Worm (Caenorhabditis elegans) whole organism, L2 larva: ENCODE measurements around the gene F35F10.1.

Experiments used
- F13H6.1 ChIP-seq: sonication (generic microtip); optimal IDR thresholded peaks from 2 replicates; lab custom pipeline; 2016; ENCODE audit warnings: missing genetic modification characterization, missing compliant biosample characterization
- R02D3.7 ChIP-seq: fragments of 150-350 bp; optimal IDR thresholded peaks from 2 replicates; lab custom pipeline; 2014; ENCODE audit warnings: missing biosample characterization, missing genetic modification characterization
- Y55F3AM.14 ChIP-seq: fragments of 200-800 bp; sonication (Bioruptor generic); optimal IDR thresholded peaks from 2 replicates; lab custom pipeline; 2018; ENCODE audit warnings: mild to moderate bottlenecking, missing genetic modification characterization, missing compliant biosample characterization
- ZK546.5 ChIP-seq: sonication (generic microtip); optimal IDR thresholded peaks from 2 replicates; lab custom pipeline; 2017; ENCODE audit warnings: missing biosample characterization, missing genetic modification characterization
- alr-1 ChIP-seq: fragments of 150-350 bp; optimal IDR thresholded peaks from 2 replicates; lab custom pipeline; 2014; ENCODE audit warnings: missing biosample characterization, missing genetic modification characterization
- ama-1 ChIP-seq: fragments of 150-350 bp; optimal IDR thresholded peaks from 2 replicates; lab custom pipeline; 2018; ENCODE audit warnings: inconsistent platforms
- blmp-1 ChIP-seq: sonication (generic microtip); optimal IDR thresholded peaks from 2 replicates; lab custom pipeline; 2017; ENCODE audit warnings: missing genetic modification characterization, mild to moderate bottlenecking, missing compliant biosample characterization, antibody characterized with exemption, moderate library complexity; ENCODE audit not compliant: insufficient read depth
- ceh-16 ChIP-seq: fragments of 150-350 bp; optimal IDR thresholded peaks from 2 replicates; lab custom pipeline; 2014; ENCODE audit warnings: missing biosample characterization, missing genetic modification characterization
- ceh-82 ChIP-seq: fragments of 150-350 bp; optimal IDR thresholded peaks from 2 replicates; lab custom pipeline; 2014; ENCODE audit warnings: missing biosample characterization, missing genetic modification characterization
- dmd-4 ChIP-seq: sonication (generic microtip); optimal IDR thresholded peaks from 2 replicates; lab custom pipeline; 2017; ENCODE audit warnings: missing biosample characterization, missing genetic modification characterization
- elt-1 ChIP-seq: fragments of 150-350 bp; optimal IDR thresholded peaks from 2 replicates; lab custom pipeline; 2014; ENCODE audit warnings: missing biosample characterization, missing genetic modification characterization
- lin-11 ChIP-seq: fragments of 150-350 bp; sonication (generic microtip); optimal IDR thresholded peaks from 2 replicates; lab custom pipeline; 2014; ENCODE audit warnings: missing biosample characterization, missing genetic modification characterization, inconsistent platforms, mixed read lengths
- lin-39 ChIP-seq: fragments of 150-350 bp; optimal IDR thresholded peaks from 2 replicates; lab custom pipeline; 2014; ENCODE audit warnings: missing biosample characterization, missing genetic modification reagents, missing genetic modification characterization
- lsy-2 ChIP-seq, 2 experiments: fragments of 150-350 bp in 1 of 2; sonication (generic microtip) in 1 of 2; optimal IDR thresholded peaks; 2 replicates each; lab custom pipeline; 2014 to 2017; ENCODE audit warnings: missing biosample characterization in 2 of 2, missing genetic modification characterization in 2 of 2
- mbf-1 ChIP-seq: sonication (generic microtip); optimal IDR thresholded peaks from 2 replicates; lab custom pipeline; 2017; ENCODE audit warnings: missing biosample characterization, missing genetic modification characterization
- mdl-1 ChIP-seq, 2 experiments: fragments of 150-350 bp in 1 of 2; sonication (generic microtip) in 1 of 2; optimal IDR thresholded peaks; 2 replicates each; lab custom pipeline; 2017; ENCODE audit warnings: missing biosample characterization in 2 of 2, missing genetic modification characterization in 2 of 2
- nhr-129 ChIP-seq: fragments of 150-350 bp; optimal IDR thresholded peaks from 2 replicates; lab custom pipeline; 2014; ENCODE audit warnings: missing biosample characterization, missing genetic modification characterization
- nhr-21 ChIP-seq: fragments of 150-350 bp; optimal IDR thresholded peaks from 2 replicates; lab custom pipeline; 2014; ENCODE audit warnings: missing biosample characterization, missing genetic modification characterization
- nhr-23 ChIP-seq: fragments of 150-350 bp; optimal IDR thresholded peaks from 2 replicates; lab custom pipeline; 2014; ENCODE audit warnings: missing biosample characterization, missing genetic modification reagents, missing genetic modification characterization
- nhr-6 ChIP-seq: fragments of 150-350 bp; optimal IDR thresholded peaks from 2 replicates; lab custom pipeline; 2014; ENCODE audit warnings: missing biosample characterization, missing genetic modification characterization
- nhr-77 ChIP-seq: fragments of 150-350 bp; optimal IDR thresholded peaks from 2 replicates; lab custom pipeline; 2014; ENCODE audit warnings: missing biosample characterization, missing genetic modification characterization
- peb-1 ChIP-seq: fragments of 150-350 bp; optimal IDR thresholded peaks from 2 replicates; lab custom pipeline; 2014; ENCODE audit warnings: missing biosample characterization, missing genetic modification characterization
- sem-4 ChIP-seq: fragments of 150-350 bp; optimal IDR thresholded peaks from 2 replicates; lab custom pipeline; 2014; ENCODE audit warnings: missing biosample characterization, missing genetic modification reagents, missing genetic modification characterization
- sma-3 ChIP-seq: sonication (generic microtip); optimal IDR thresholded peaks from 2 replicates; lab custom pipeline; 2016; ENCODE audit warnings: missing genetic modification reagents, missing genetic modification characterization, missing compliant biosample characterization
- sma-9 ChIP-seq, 2 experiments: fragments of 150-350 bp in 1 of 2; sonication (generic microtip) in 1 of 2; optimal IDR thresholded peaks; 2 replicates each; lab custom pipeline; 2014 to 2016; ENCODE audit warnings: missing genetic modification characterization in 2 of 2, mild to moderate bottlenecking in 1 of 2, missing biosample characterization in 1 of 2, missing compliant biosample characterization in 1 of 2, missing genetic modification reagents in 1 of 2, moderate library complexity in 1 of 2
- unc-39 ChIP-seq: fragments of 150-350 bp; optimal IDR thresholded peaks from 2 replicates; lab custom pipeline; 2014; ENCODE audit warnings: missing biosample characterization, missing genetic modification characterization
- unc-55 ChIP-seq: fragments of 150-350 bp; sonication (generic microtip); optimal IDR thresholded peaks from 3 replicates; lab custom pipeline; 2014; ENCODE audit warnings: missing biosample characterization, missing genetic modification reagents, missing genetic modification characterization
- unc-62 ChIP-seq: fragments of 150-350 bp; optimal IDR thresholded peaks from 2 replicates; lab custom pipeline; 2014; ENCODE audit warnings: missing biosample characterization, missing genetic modification reagents, missing genetic modification characterization
- ztf-1 ChIP-seq: fragments of 200-800 bp; sonication (Bioruptor generic); conservative IDR thresholded peaks from 2 replicates; pipeline ENCODE4 v1.3.6; 2022; ENCODE audit warnings: missing genetic modification characterization, missing compliant biosample characterization
- ztf-11 ChIP-seq: sonication (generic microtip); optimal IDR thresholded peaks from 2 replicates; lab custom pipeline; 2017; ENCODE audit warnings: missing biosample characterization, missing genetic modification characterization
- ztf-4 ChIP-seq: fragments of 150-350 bp; optimal IDR thresholded peaks from 2 replicates; lab custom pipeline; 2014; ENCODE audit warnings: missing biosample characterization, missing genetic modification characterization

Gene F35F10.1

ce11 chrV:3287330-3287729 lies 28.8 kb upstream of the F35F10.1 start, which contains the start of gene F35F10.7:
Gene F35F10.7 (minus strand): TSS chrV:3287430.
- TF ChIP-seq mdl-1 (tag; optimal IDR thresholded peaks at IDR 0.05; lab: Kevin White, UChicago), result no peak
- TF ChIP-seq ceh-82 (tag; lab: Kevin White, UChicago), result no peak
- no peak for TF ChIP-seq dmd-4 (tag; lab: Kevin White, UChicago)
- TF ChIP-seq, all 48 proteins: peak for 0

DNA sequence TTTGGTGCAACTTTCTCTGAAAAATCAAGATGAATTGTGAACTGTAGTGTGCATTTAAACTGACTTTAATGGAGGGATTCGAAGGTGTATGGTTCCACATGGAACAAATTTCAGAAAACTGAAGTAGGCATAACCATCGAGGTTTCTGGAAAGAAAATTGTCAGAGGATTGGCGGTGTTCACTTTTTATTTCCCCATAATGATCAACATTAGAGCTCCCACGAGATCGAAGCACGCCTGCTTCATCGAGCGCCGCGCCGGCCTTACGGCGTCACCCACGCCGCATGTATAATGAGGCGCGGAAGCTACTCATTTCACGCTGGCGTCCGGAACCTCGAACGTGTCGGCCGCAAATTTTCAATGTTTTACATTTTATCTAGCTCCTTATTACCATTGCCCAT lies 28.0 kb upstream of the F35F10.1 start:
- TF ChIP-seq lin-11, result no peak
- TF ChIP-seq nhr-23 (tag; lab: Kevin White, UChicago), result no peak
- TF ChIP-seq dmd-4 (tag; lab: Kevin White, UChicago), result no peak
- TF ChIP-seq lsy-2 (tag; optimal IDR thresholded peaks at IDR 0.05; lab: Kevin White, UChicago), result no peak
- TF ChIP-seq nhr-77, result no peak
- no peak for TF ChIP-seq nhr-129 (tag; lab: Kevin White, UChicago)
- TF ChIP-seq blmp-1 (tag; lab: Kevin White, UChicago), result no peak
- no peak for TF ChIP-seq ama-1 (lab: Kevin White, UChicago)
- TF ChIP-seq lin-39 (tag; lab: Kevin White, UChicago), result no peak
- TF ChIP-seq F13H6.1, result no peak
- no peak for TF ChIP-seq nhr-6 (tag; lab: Kevin White, UChicago)
- TF ChIP-seq, all 48 proteins: peak for 0

DNA sequence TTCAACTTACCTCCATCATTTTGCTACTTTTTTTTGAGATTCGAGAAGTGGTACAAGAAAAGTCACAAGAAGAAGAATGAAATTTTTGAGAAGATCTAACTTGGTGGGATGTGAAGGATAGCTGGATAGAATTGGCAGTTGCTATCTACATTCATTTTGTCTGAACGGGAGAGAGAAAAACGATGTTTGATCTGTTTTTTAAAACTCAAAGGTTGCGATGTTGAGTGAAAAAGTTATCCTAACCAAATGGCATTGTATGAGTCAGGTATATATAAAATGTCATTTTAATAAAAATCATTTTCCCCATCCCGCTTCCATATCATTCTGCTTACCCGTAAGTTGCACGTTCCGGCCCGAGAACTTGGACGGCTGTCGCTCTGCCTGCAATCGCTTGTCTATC lies 26.8 kb upstream of the F35F10.1 start, which contains the start of gene F35F10.6:
F35F10.6 (minus strand) TSS at position 101 of the 400 bp plus-strand sequence.
- TF ChIP-seq ztf-4 (tag; lab: Kevin White, UChicago), result no peak
- TF ChIP-seq unc-39 (tag; lab: Kevin White, UChicago), result no peak
- TF ChIP-seq alr-1 (tag; lab: Kevin White, UChicago), result no peak
- no peak for TF ChIP-seq ztf-1 (GFP tag; lab: Robert Waterston, UW)
- no peak for TF ChIP-seq mbf-1 (tag; lab: Kevin White, UChicago)
- no peak for TF ChIP-seq sma-3
- no peak for TF ChIP-seq nhr-6 (tag; lab: Kevin White, UChicago)
- TF ChIP-seq peb-1 (tag; lab: Kevin White, UChicago), result no peak
- TF ChIP-seq ceh-16 (tag; lab: Kevin White, UChicago), result no peak
- no peak for TF ChIP-seq nhr-23 (tag; lab: Kevin White, UChicago)
- TF ChIP-seq R02D3.7 (tag; lab: Kevin White, UChicago), result no peak
- TF ChIP-seq Y55F3AM.14 (GFP tag; lab: Kevin White, UChicago), result no peak
- no peak for TF ChIP-seq F13H6.1
- TF ChIP-seq, all 48 proteins: peak for 0

DNA sequence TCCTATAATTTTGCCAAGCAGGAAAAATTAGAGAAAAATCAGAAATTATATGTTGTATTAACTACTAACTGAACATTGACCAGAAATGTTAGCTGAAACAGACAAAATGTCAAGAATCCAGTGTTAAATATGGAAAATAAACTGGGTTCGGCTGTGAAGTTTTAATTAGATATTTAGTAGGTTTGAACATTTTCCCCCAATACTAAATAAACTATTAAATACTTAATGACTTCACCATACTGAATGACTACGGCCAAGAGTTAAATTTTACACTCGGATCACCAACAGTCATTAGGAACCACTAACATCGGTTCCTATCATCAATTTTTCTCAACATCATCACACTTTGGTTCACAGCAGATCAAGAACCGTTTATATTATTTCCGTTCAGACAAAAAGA lies 20.7 kb upstream of the F35F10.1 start:
- TF ChIP-seq ceh-82 (tag; lab: Kevin White, UChicago) (no peak), peb-1 (tag; lab: Kevin White, UChicago) (no peak), nhr-21 (no peak), mbf-1 (tag; lab: Kevin White, UChicago) (no peak), elt-1 (no peak), unc-62 (GFP tag; lab: Kevin White, UChicago) (no peak), unc-39 (tag; lab: Kevin White, UChicago) (no peak), ztf-11 (tag; lab: Kevin White, UChicago) (no peak), ztf-1 (GFP tag; lab: Robert Waterston, UW) (no peak), sma-9 (GFP tag; optimal IDR thresholded peaks at IDR 0.05; lab: Kevin White, UChicago) (no peak), sma-9 (tag; optimal IDR thresholded peaks at IDR 0.05; lab: Kevin White, UChicago) (no peak)

ce11 chrV:3297764-3298163 lies 18.3 kb upstream of the F35F10.1 start, which contains the start of gene srx-122:
Gene srx-122 (minus strand): TSS chrV:3297864.
- no peak for TF ChIP-seq ama-1 (lab: Kevin White, UChicago)
- TF ChIP-seq sma-9 (GFP tag; optimal IDR thresholded peaks at IDR 0.05; lab: Kevin White, UChicago), result no peak
- no peak for TF ChIP-seq sma-9 (tag; optimal IDR thresholded peaks at IDR 0.05; lab: Kevin White, UChicago)
- no peak for TF ChIP-seq nhr-77
- no peak for TF ChIP-seq peb-1 (tag; lab: Kevin White, UChicago)
- no peak for TF ChIP-seq alr-1 (tag; lab: Kevin White, UChicago)
- no peak for TF ChIP-seq ZK546.5 (tag; lab: Kevin White, UChicago)
- no peak for TF ChIP-seq unc-39 (tag; lab: Kevin White, UChicago)
- no peak for TF ChIP-seq lsy-2 (tag; optimal IDR thresholded peaks at IDR 0.05; lab: Kevin White, UChicago)
- no peak for TF ChIP-seq unc-55
- no peak for TF ChIP-seq sem-4
